Worm (Caenorhabditis elegans): ENCODE data around the gene sdz-21.
A peak's percentile ranks its signal among the peaks of the same experiment; 100 is the strongest.

The sdz-21 gene

ce11 chrIII:5706077-5706627 is 49.3 kb upstream of the sdz-21 start, which contains the start of gene rpl-23 (continued):
- TF ChIP-seq mes-2 (tag; optimal IDR thresholded peaks at IDR 0.05; ENCODE audit: poor library complexity, severe bottlenecking) (peak; percentile 92), dpl-1 (GFP tag; optimal IDR thresholded peaks at IDR 0.05) (peak; percentile 88), aha-1 (tag) (peak; percentile 97), mep-1 (tag; optimal IDR thresholded peaks at IDR 0.05) (peak; percentile 96), lin-38 (GFP tag; IDR thresholded peaks at IDR 0.05) (peak; percentile 85), madf-5 (GFP tag; IDR thresholded peaks at IDR 0.05) (no peak), ceh-28 (tag; optimal IDR thresholded peaks at IDR 0.05) (peak; percentile 85), nhr-25 (tag; optimal IDR thresholded peaks at IDR 0.05; ENCODE audit: borderline replicate concordance, insufficient read depth) (peak; percentile 36), duxl-1 (tag; optimal IDR thresholded peaks at IDR 0.05; ENCODE audit: poor library complexity) (no peak), jun-1 (tag; optimal IDR thresholded peaks at IDR 0.05) (peak; percentile 27), mdt-29 (GFP tag; IDR thresholded peaks at IDR 0.05) (no peak), daf-19 (GFP tag; conservative IDR thresholded peaks at IDR 0.05) (no peak), daf-16 (GFP tag; optimal IDR thresholded peaks at IDR 0.05) (peak in 1 of 2 experiments; percentile 38), daf-16 (tag; optimal IDR thresholded peaks at IDR 0.05) (peak; percentile 72), mdl-1 (tag; optimal IDR thresholded peaks at IDR 0.05) (peak in 1 of 2 experiments; percentile 71), pqm-1 (tag; optimal IDR thresholded peaks at IDR 0.05) (peak; percentile 7), pha-4 (GFP tag; IDR thresholded peaks at IDR 0.05) (peak; percentile 64; the same call in 1 of the 2 replicates), pha-4 (tag; optimal IDR thresholded peaks at IDR 0.05) (peak; percentile 98), hlh-30 (tag; optimal IDR thresholded peaks at IDR 0.05; ENCODE audit: insufficient read depth) (peak; percentile 92), hlh-11 (tag; optimal IDR thresholded peaks at IDR 0.05) (peak; percentile 77), zip-2 (tag; optimal IDR thresholded peaks at IDR 0.05) (peak; percentile 29), ces-1 (GFP tag; optimal IDR thresholded peaks at IDR 0.05) (peak; percentile 63), php-3 (GFP tag; IDR thresholded peaks at IDR 0.05) (no peak), F10B5.3 (tag; optimal IDR thresholded peaks at IDR 0.05) (no peak), lin-1 (GFP tag; IDR thresholded peaks at IDR 0.05) (no peak), lsy-2 (tag; optimal IDR thresholded peaks at IDR 0.05) (peak; percentile 83 to 96), nhr-77 (tag; optimal IDR thresholded peaks at IDR 0.05) (peak; percentile 96), vab-7 (GFP tag; IDR thresholded peaks at IDR 0.05) (peak; percentile 61), ama-1 (optimal IDR thresholded peaks at IDR 0.05) (peak; percentile 77), nhr-48 (tag; optimal IDR thresholded peaks at IDR 0.05) (peak; percentile 13), ztf-11 (tag; optimal IDR thresholded peaks at IDR 0.05) (no peak), T20F7.1 (GFP tag; optimal IDR thresholded peaks at IDR 0.05) (peak; percentile 85), zfp-2 (tag; optimal IDR thresholded peaks at IDR 0.05) (peak; percentile 70), ZK546.5 (tag; optimal IDR thresholded peaks at IDR 0.05) (peak in 1 of 2 experiments; percentile 58)

- TF ChIP-seq lim-7 (GFP tag; IDR thresholded peaks at IDR 0.05) (0 out of 2 replicates have a peak, but pooled peaks have one; percentile 6), dmd-8 (GFP tag; IDR thresholded peaks at IDR 0.05) (0 out of 2 replicates have a peak, but pooled peaks have one; percentile 19), R02D3.7 (tag; optimal IDR thresholded peaks at IDR 0.05) (peak; percentile 20), F49E8.2 (tag; optimal IDR thresholded peaks at IDR 0.05; ENCODE audit: borderline replicate concordance) (peak; percentile 70), Y48G9A.11 (GFP tag; IDR thresholded peaks at IDR 0.05) (peak; percentile 33; the same call in 1 of the 2 replicates), nhr-42 (GFP tag; IDR thresholded peaks at IDR 0.05) (no peak), zip-11 (GFP tag; IDR thresholded peaks at IDR 0.05) (no peak), unc-39 (tag; optimal IDR thresholded peaks at IDR 0.05) (no peak), aha-1 (tag) (peak; percentile 59), arid-1 (GFP tag; conservative IDR thresholded peaks at IDR 0.05) (peak; percentile 70), ama-1 (optimal IDR thresholded peaks at IDR 0.05) (peak; percentile 51), unc-62 (GFP tag; optimal IDR thresholded peaks at IDR 0.05 in 1 of 2) (peak in 1 of 2 experiments; percentile 72), unc-62 (tag; optimal IDR thresholded peaks at IDR 0.05) (no peak), nhr-48 (tag; optimal IDR thresholded peaks at IDR 0.05) (no peak), snpc-1.2 (GFP tag; IDR thresholded peaks at IDR 0.05) (peak; percentile 48; the same call in 1 of the 2 replicates), lin-38 (GFP tag; IDR thresholded peaks at IDR 0.05) (peak; percentile 48), Y105C5A.15 (GFP tag; IDR thresholded peaks at IDR 0.05) (peak; percentile 3; the same call in 1 of the 2 replicates), zfp-3 (GFP tag; conservative IDR thresholded peaks at IDR 0.05) (0 out of 2 replicates have a peak, but pooled peaks have one; percentile 12), unc-130 (GFP tag; optimal IDR thresholded peaks at IDR 0.05) (peak; percentile 5), ctbp-1 (GFP tag; IDR thresholded peaks at IDR 0.05) (peak; percentile 35; the same call in 1 of the 2 replicates)
These were observed 48.5 kb upstream of the sdz-21 start, which contains the start of gene swp-1 for ce11 chrIII:5705228-5705888. Gene swp-1 (minus strand): TSS chrIII:5705525.

All from whole organism, L4 larva.